Fruit fly (Drosophila melanogaster) whole organism, embryonic: Measurements from ENCODE around the gene Lmpt.

Source experiments
- Asciz ChIP-seq: fragments of 200-800 bp; sonication (Bioruptor generic); optimal IDR thresholded peaks from 2 replicates; lab custom pipeline; 2017; ENCODE audit warnings: missing biosample characterization, mild to moderate bottlenecking, missing genetic modification characterization, missing genetic modification reagents
- B-H2 ChIP-seq: fragments of 200-800 bp; sonication (Bioruptor generic); optimal IDR thresholded peaks from 2 replicates; lab custom pipeline; 2018; ENCODE audit warnings: missing biosample characterization, mild to moderate bottlenecking, missing genetic modification characterization
- CG10209 ChIP-seq: fragments of 200-800 bp; sonication (Bioruptor generic); optimal IDR thresholded peaks from 3 replicates; lab custom pipeline; 2017; ENCODE audit warnings: missing biosample characterization, mild to moderate bottlenecking, missing genetic modification characterization, missing genetic modification reagents
- CG10267 ChIP-seq: fragments of 200-800 bp; sonication (Bioruptor generic); optimal IDR thresholded peaks from 2 replicates; lab custom pipeline; 2018; ENCODE audit warnings: missing biosample characterization, mild to moderate bottlenecking, missing genetic modification characterization, moderate library complexity
- CG11696 ChIP-seq: fragments of 200-800 bp; sonication (Bioruptor generic); IDR thresholded peaks from 2 replicates; pipeline ENCODE4 v1.3.6; 2022; ENCODE audit warnings: missing biosample characterization, missing genetic modification characterization
- CG12391 ChIP-seq: fragments of 200-800 bp; sonication (Bioruptor generic); optimal IDR thresholded peaks from 3 replicates; lab custom pipeline; 2018; ENCODE audit warnings: missing biosample characterization, mild to moderate bottlenecking, missing genetic modification characterization, moderate library complexity
- CG12744 ChIP-seq: fragments of 200-800 bp; sonication (Bioruptor generic); optimal IDR thresholded peaks from 2 replicates; lab custom pipeline; 2016; ENCODE audit warnings: missing biosample characterization, missing genetic modification characterization
- CG16813 ChIP-seq: fragments of 200-800 bp; sonication (Bioruptor generic); IDR thresholded peaks from 3 replicates; pipeline ENCODE4 v1.3.6; 2022; ENCODE audit warnings: missing biosample characterization, missing genetic modification characterization; ENCODE audit not compliant: partially characterized antibody
- CG1792 ChIP-seq: fragments of 200-800 bp; sonication (Bioruptor generic); optimal IDR thresholded peaks from 2 replicates; lab custom pipeline; 2016; ENCODE audit warnings: missing biosample characterization, missing genetic modification characterization
- CG18011 ChIP-seq: fragments of 200-800 bp; sonication (Bioruptor generic); optimal IDR thresholded peaks from 2 replicates; lab custom pipeline; 2017; ENCODE audit warnings: missing biosample characterization, missing genetic modification characterization, mild to moderate bottlenecking, moderate library complexity, missing genotype
- CG18764 ChIP-seq: fragments of 200-800 bp; sonication (Bioruptor generic); optimal IDR thresholded peaks from 3 replicates; lab custom pipeline; 2016; ENCODE audit warnings: missing biosample characterization, missing genetic modification characterization
- CG2116 ChIP-seq: fragments of 200-800 bp; sonication (Bioruptor generic); optimal IDR thresholded peaks from 3 replicates; lab custom pipeline; 2018; ENCODE audit warnings: missing biosample characterization, mild to moderate bottlenecking, missing genetic modification characterization
- CG2678 ChIP-seq: fragments of 200-800 bp; sonication (Bioruptor generic); optimal IDR thresholded peaks from 3 replicates; lab custom pipeline; 2019; ENCODE audit warnings: missing biosample characterization, mild to moderate bottlenecking, missing genetic modification characterization, moderate library complexity
- CG3995 ChIP-seq: fragments of 200-800 bp; sonication (Bioruptor generic); optimal IDR thresholded peaks from 3 replicates; lab custom pipeline; 2016; ENCODE audit warnings: missing biosample characterization, missing genetic modification characterization
- CG4328 ChIP-seq: fragments of 200-800 bp; sonication (Bioruptor generic); optimal IDR thresholded peaks from 3 replicates; lab custom pipeline; 2017; ENCODE audit warnings: missing biosample characterization, missing genetic modification reagents, missing genetic modification characterization
- CG6654 ChIP-seq: fragments of 200-800 bp; sonication (Bioruptor generic); optimal IDR thresholded peaks from 2 replicates; lab custom pipeline; 2017; ENCODE audit warnings: missing biosample characterization, mild to moderate bottlenecking, missing genetic modification characterization
- CG8290 ChIP-seq, 3 experiments: fragments of 200-800 bp; sonication (Bioruptor generic); optimal IDR thresholded peaks; 2 replicates each; lab custom pipeline; 2016 to 2019; ENCODE audit warnings: missing biosample characterization in 3 of 3, missing genetic modification characterization in 3 of 3, mild to moderate bottlenecking in 2 of 3, moderate library complexity in 1 of 3
- Camta ChIP-seq: fragments of 200-800 bp; sonication (Bioruptor generic); optimal IDR thresholded peaks from 2 replicates; lab custom pipeline; 2016; ENCODE audit warnings: missing biosample characterization, missing genetic modification characterization
- Dll ChIP-seq: fragments of 200-800 bp; sonication (Bioruptor generic); IDR thresholded peaks from 4 replicates; pipeline ENCODE4 v1.3.6; 2022; ENCODE audit warnings: missing biosample characterization, missing genetic modification characterization; ENCODE audit not compliant: partially characterized antibody
- E2f1 ChIP-seq: fragments of 200-800 bp; sonication (Bioruptor generic); IDR thresholded peaks from 2 replicates; pipeline ENCODE4 v1.3.6; 2022; ENCODE audit warnings: missing biosample characterization, missing genetic modification characterization
- Hmx ChIP-seq: fragments of 200-800 bp; sonication (Bioruptor generic); optimal IDR thresholded peaks from 2 replicates; lab custom pipeline; 2016; ENCODE audit warnings: missing biosample characterization, missing genetic modification characterization
- Hr51 ChIP-seq, 2 experiments: fragments of 200-800 bp; sonication (Bioruptor generic); optimal IDR thresholded peaks; 2 replicates in 1 of 2; 3 replicates in 1 of 2; lab custom pipeline; 2016 to 2018; ENCODE audit warnings: missing biosample characterization in 2 of 2, missing genetic modification characterization in 2 of 2, mild to moderate bottlenecking in 1 of 2, moderate library complexity in 1 of 2
- Hr78 ChIP-seq, 2 experiments: fragments of 200-800 bp in 1 of 2; fragments of >200 bp in 1 of 2; sonication (Bioruptor generic) in 1 of 2; optimal IDR thresholded peaks; 2 replicates each; lab custom pipeline; 2017 to 2019; ENCODE audit warnings: missing biosample characterization in 2 of 2, missing genetic modification characterization in 2 of 2, mild to moderate bottlenecking in 1 of 2, moderate library complexity in 1 of 2
- Mad ChIP-seq: fragments of 200-800 bp; sonication (Bioruptor generic); optimal IDR thresholded peaks from 2 replicates; lab custom pipeline; 2016; ENCODE audit warnings: missing biosample characterization, missing genetic modification characterization
- Myb ChIP-seq: fragments of 200-800 bp; sonication (Bioruptor generic); optimal IDR thresholded peaks from 2 replicates; lab custom pipeline; 2016; ENCODE audit warnings: missing biosample characterization, missing genetic modification characterization
- PHDP ChIP-seq: fragments of 200-800 bp; sonication (Bioruptor generic); optimal IDR thresholded peaks from 3 replicates; lab custom pipeline; 2018; ENCODE audit warnings: missing biosample characterization, mild to moderate bottlenecking, missing genetic modification characterization, moderate library complexity
- Ptx1 ChIP-seq: fragments of 200-800 bp; sonication (Bioruptor generic); IDR thresholded peaks from 2 replicates; pipeline ENCODE4 v1.3.6; 2022; ENCODE audit warnings: missing biosample characterization, missing genetic modification characterization
- Rfx ChIP-seq: fragments of 200-800 bp; sonication (Bioruptor generic); IDR thresholded peaks from 2 replicates; pipeline ENCODE4 v1.3.6; 2022; ENCODE audit warnings: missing biosample characterization, missing genetic modification characterization
- Side ChIP-seq: fragments of 200-800 bp; sonication (Bioruptor generic); optimal IDR thresholded peaks from 2 replicates; lab custom pipeline; 2016; ENCODE audit warnings: missing biosample characterization, missing genetic modification characterization
- Six4 ChIP-seq: fragments of 200-800 bp; sonication (Bioruptor generic); optimal IDR thresholded peaks from 2 replicates; lab custom pipeline; 2016; ENCODE audit warnings: missing biosample characterization, missing genetic modification characterization
- Stat92E ChIP-seq, 3 experiments: fragments of >200 bp in 2 of 3; fragments of 200-800 bp in 1 of 3; sonication (Bioruptor generic) in 1 of 3; optimal IDR thresholded peaks; 2 replicates each; lab custom pipeline; 2017 to 2019; ENCODE audit warnings: missing biosample characterization in 3 of 3, missing genetic modification characterization in 3 of 3, mild to moderate bottlenecking in 1 of 3, moderate library complexity in 1 of 3
- YL-1 ChIP-seq: fragments of 200-800 bp; sonication (Bioruptor generic); optimal IDR thresholded peaks from 3 replicates; lab custom pipeline; 2017; ENCODE audit warnings: missing biosample characterization, mild to moderate bottlenecking, missing genetic modification characterization
- amos ChIP-seq: fragments of 200-800 bp; sonication (Bioruptor generic); IDR thresholded peaks from 2 replicates; pipeline ENCODE4 v1.3.6; 2022; ENCODE audit warnings: missing biosample characterization, missing genetic modification characterization; ENCODE audit not compliant: partially characterized antibody
- ap ChIP-seq: fragments of 200-800 bp; sonication (Bioruptor generic); IDR thresholded peaks from 2 replicates; pipeline ENCODE4 v1.3.6; 2022; ENCODE audit warnings: missing biosample characterization, missing genetic modification characterization
- cad ChIP-seq: fragments of >200 bp; optimal IDR thresholded peaks from 2 replicates; lab custom pipeline; 2017; ENCODE audit warnings: missing biosample characterization, missing genetic modification characterization
- dimm ChIP-seq: fragments of 200-800 bp; sonication (Bioruptor generic); IDR thresholded peaks from 2 replicates; pipeline ENCODE4 v1.3.6; 2022; ENCODE audit warnings: missing biosample characterization, missing genetic modification characterization
- dmrt99B ChIP-seq: fragments of 200-800 bp; sonication (Bioruptor generic); optimal IDR thresholded peaks from 2 replicates; lab custom pipeline; 2018; ENCODE audit warnings: missing biosample characterization, mild to moderate bottlenecking, missing genetic modification characterization, moderate library complexity
- emc ChIP-seq: fragments of 200-800 bp; sonication (Bioruptor generic); optimal IDR thresholded peaks from 2 replicates; lab custom pipeline; 2016; ENCODE audit warnings: missing biosample characterization, missing genetic modification characterization
- eve ChIP-seq, 2 experiments: fragments of >200 bp; optimal IDR thresholded peaks; 2 replicates each; lab custom pipeline; 2017; ENCODE audit warnings: missing biosample characterization in 2 of 2, missing genetic modification characterization in 2 of 2
- eyg ChIP-seq: fragments of 200-800 bp; sonication (Bioruptor generic); optimal IDR thresholded peaks from 3 replicates; lab custom pipeline; 2016; ENCODE audit warnings: missing biosample characterization, missing genetic modification characterization
- h ChIP-seq: fragments of >200 bp; optimal IDR thresholded peaks from 2 replicates; lab custom pipeline; 2017
- insv ChIP-seq, 2 experiments: fragments of 200-800 bp; sonication (Bioruptor generic); optimal IDR thresholded peaks; 3 replicates each; lab custom pipeline; 2016 to 2018; ENCODE audit warnings: missing biosample characterization in 2 of 2, missing genetic modification characterization in 2 of 2
- inv ChIP-seq: fragments of 200-800 bp; sonication (Bioruptor generic); IDR thresholded peaks from 2 replicates; pipeline ENCODE4 v1.3.6; 2022; ENCODE audit warnings: missing biosample characterization, missing genetic modification characterization; ENCODE audit not compliant: partially characterized antibody
- p53 ChIP-seq: fragments of 200-800 bp; sonication (Bioruptor generic); optimal IDR thresholded peaks from 2 replicates; lab custom pipeline; 2016; ENCODE audit warnings: missing biosample characterization, missing genetic modification characterization
- pan ChIP-seq, 4 experiments: fragments of >200 bp in 3 of 4; fragments of 200-800 bp in 1 of 4; sonication (Bioruptor generic) in 1 of 4; optimal IDR thresholded peaks in 3 of 4; IDR thresholded peaks in 1 of 4; 2 replicates each; pipeline versions ENCODE4 v1.3.6 to Lab custom; 2017 to 2022; ENCODE audit warnings: missing biosample characterization in 2 of 4, missing genetic modification characterization in 2 of 4, mixed read lengths in 1 of 4
- pb ChIP-seq: fragments of 200-800 bp; sonication (Bioruptor generic); optimal IDR thresholded peaks from 3 replicates; lab custom pipeline; 2016; ENCODE audit warnings: missing biosample characterization, missing genetic modification characterization
- slp2 ChIP-seq: fragments of 200-800 bp; sonication (Bioruptor generic); optimal IDR thresholded peaks from 2 replicates; lab custom pipeline; 2016; ENCODE audit warnings: missing biosample characterization, missing genetic modification characterization
- ttk ChIP-seq: fragments of 200-800 bp; sonication (Bioruptor generic); IDR thresholded peaks from 2 replicates; pipeline ENCODE4 v2.1.2; 2022; ENCODE audit warnings: missing biosample characterization, missing genetic modification characterization
- vnd ChIP-seq: fragments of 200-800 bp; sonication (Bioruptor generic); IDR thresholded peaks from 3 replicates; pipeline ENCODE4 v1.3.6; 2022; ENCODE audit warnings: missing biosample characterization, missing genetic modification characterization; ENCODE audit not compliant: partially characterized antibody
- vvl ChIP-seq: fragments of 200-800 bp; sonication (Bioruptor generic); IDR thresholded peaks from 2 replicates; pipeline ENCODE4 v1.3.6; 2022; ENCODE audit warnings: missing biosample characterization, missing genetic modification characterization

Lmpt gene

dm6 chr3L:16870723-16871137 lies 5.6 kb downstream of the Lmpt start (continued):
- TF ChIP-seq Six4 (GFP tag; lab: Kevin White, UChicago) (no peak), CG12391 (tag; lab: Kevin White, UChicago) (peak; percentile 41), Camta (GFP tag; lab: Kevin White, UChicago) (no peak), Rfx (GFP tag; lab: Robert Waterston, UW) (0 out of 2 replicates have a peak, but pooled peaks have one; percentile 8), emc (GFP tag; lab: Kevin White, UChicago) (no peak), YL-1 (GFP tag; lab: Kevin White, UChicago) (no peak), Asciz (GFP tag; lab: Kevin White, UChicago) (peak; percentile 16), dmrt99B (tag; lab: Kevin White, UChicago) (peak; percentile 53), CG2116 (GFP tag; lab: Kevin White, UChicago) (no peak), amos (no peak), CG16813 (GFP tag; lab: Robert Waterston, UW) (no peak), pan (optimal IDR thresholded peaks at IDR 0.05; lab: Kevin White, UChicago) (no peak), pan (GFP tag; optimal IDR thresholded peaks at IDR 0.05 in 1 of 2, IDR thresholded peaks at IDR 0.05 in 1 of 2) (no peak), CG10267 (peak; percentile 43), ap (GFP tag; lab: Robert Waterston, UW) (no peak), Side (GFP tag; lab: Kevin White, UChicago) (no peak), pb (GFP tag; lab: Kevin White, UChicago) (no peak), vvl (no peak), Dll (GFP tag; lab: Robert Waterston, UW) (no peak), eyg (GFP tag; lab: Kevin White, UChicago) (no peak), CG18011 (no peak), CG11696 (peak; percentile 75), CG4328 (no peak), E2f1 (GFP tag; lab: Robert Waterston, UW) (no peak), Myb (GFP tag; lab: Kevin White, UChicago) (no peak), eve (GFP tag; optimal IDR thresholded peaks at IDR 0.05; lab: Kevin White, UChicago) (peak in 1 of 2 experiments; percentile 25), vnd (GFP tag; lab: Robert Waterston, UW) (no peak), Hmx (GFP tag; lab: Kevin White, UChicago) (no peak), CG12744 (GFP tag; lab: Kevin White, UChicago) (no peak), CG1792 (GFP tag; lab: Kevin White, UChicago) (no peak), CG8290 (GFP tag; optimal IDR thresholded peaks at IDR 0.05; lab: Kevin White, UChicago) (no peak), CG8290 (tag; optimal IDR thresholded peaks at IDR 0.05; lab: Kevin White, UChicago) (no peak), Hr78 (GFP tag; optimal IDR thresholded peaks at IDR 0.05; lab: Kevin White, UChicago) (peak in 1 of 2 experiments; percentile 0), CG2678 (tag; lab: Kevin White, UChicago) (peak; percentile 62), B-H2 (GFP tag; lab: Kevin White, UChicago) (no peak), Ptx1 (no peak), CG3995 (GFP tag; lab: Kevin White, UChicago) (no peak), inv (GFP tag; lab: Robert Waterston, UW) (no peak), ttk (no peak), PHDP (no peak), dimm (GFP tag; lab: Robert Waterston, UW) (no peak), CG10209 (GFP tag; lab: Kevin White, UChicago) (peak; percentile 22), Mad (no peak), cad (no peak), p53 (GFP tag; lab: Kevin White, UChicago) (no peak), Stat92E (GFP tag; optimal IDR thresholded peaks at IDR 0.05; lab: Kevin White, UChicago) (no peak), h (lab: Kevin White, UChicago) (no peak), slp2 (GFP tag; lab: Kevin White, UChicago) (no peak), insv (GFP tag; optimal IDR thresholded peaks at IDR 0.05; lab: Kevin White, UChicago) (no peak), CG6654 (GFP tag; lab: Kevin White, UChicago) (no peak), CG18764 (no peak), Hr51 (GFP tag; optimal IDR thresholded peaks at IDR 0.05; lab: Kevin White, UChicago) (peak in 1 of 2 experiments; percentile 54)
